Fruit fly (Drosophila melanogaster): ENCODE results near the gene CG34247.

Gene CG34247

DNA sequence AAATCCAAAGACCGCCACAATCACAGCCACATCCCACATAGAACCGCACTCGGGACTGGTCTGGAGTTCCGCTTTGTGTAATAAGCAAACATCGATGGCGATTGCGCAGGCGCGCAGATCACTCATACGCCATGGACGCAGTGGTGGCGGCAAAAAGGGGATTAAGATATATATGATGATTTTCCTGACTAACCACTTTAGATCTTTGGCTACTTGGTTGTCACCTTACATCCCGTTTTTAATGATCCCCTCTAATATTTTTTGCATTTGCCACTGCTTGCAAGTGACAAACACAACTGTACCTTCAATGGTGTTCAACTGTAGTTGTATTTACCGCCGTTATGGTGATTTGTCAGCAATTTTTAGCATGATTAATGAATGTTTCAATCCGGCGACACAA lies 48.6 kb upstream of the CG34247 start (continued):
- TF ChIP-seq amos (GFP tag; IDR thresholded peaks at IDR 0.05; ENCODE audit: partially characterized antibody) (no peak), lab (GFP tag; optimal IDR thresholded peaks at IDR 0.05) (peak; percentile 72), Hr78 (GFP tag; optimal IDR thresholded peaks at IDR 0.05) (no peak), CG7372 (GFP tag; IDR thresholded peaks at IDR 0.05) (0 out of 2 replicates have a peak, but pooled peaks have one; percentile 11), gem (tag; optimal IDR thresholded peaks at IDR 0.05) (peak; percentile 35), Rfx (GFP tag; IDR thresholded peaks at IDR 0.05) (peak; percentile 71), her (GFP tag; optimal IDR thresholded peaks at IDR 0.05) (peak; percentile 40), sob (GFP tag; IDR thresholded peaks at IDR 0.05) (peak; percentile 46; the same call in 1 of the 2 replicates), zfh2 (GFP tag; optimal IDR thresholded peaks at IDR 0.05) (peak; percentile 76), CG12769 (tag; optimal IDR thresholded peaks at IDR 0.05) (peak; percentile 54), cwo (GFP tag; optimal IDR thresholded peaks at IDR 0.05) (peak; percentile 9), h (optimal IDR thresholded peaks at IDR 0.05) (no peak), CG14014 (GFP tag; IDR thresholded peaks at IDR 0.05) (peak; percentile 37; the same call in 1 of the 2 replicates), mam (GFP tag; optimal IDR thresholded peaks at IDR 0.05) (peak; percentile 32), HLH3B (GFP tag; IDR thresholded peaks at IDR 0.05) (peak; percentile 25; the same call in 1 of the 2 replicates), CG8290 (GFP tag; optimal IDR thresholded peaks at IDR 0.05) (no peak), CG8290 (tag; optimal IDR thresholded peaks at IDR 0.05) (peak in 1 of 2 experiments; percentile 69), CG18599 (GFP tag; optimal IDR thresholded peaks at IDR 0.05) (peak; percentile 42), Atf3 (GFP tag; optimal IDR thresholded peaks at IDR 0.05) (no peak), lilli (GFP tag; optimal IDR thresholded peaks at IDR 0.05) (peak; percentile 43), CG7786 (GFP tag; optimal IDR thresholded peaks at IDR 0.05) (no peak), Drgx (GFP tag; IDR thresholded peaks at IDR 0.05) (peak; percentile 86), CG17361 (GFP tag; IDR thresholded peaks at IDR 0.05) (no peak), row (GFP tag; IDR thresholded peaks at IDR 0.05) (peak; percentile 40; the same call in 1 of the 3 replicates), CG4854 (GFP tag; optimal IDR thresholded peaks at IDR 0.05) (no peak), stwl (tag; optimal IDR thresholded peaks at IDR 0.05) (no peak), CG32532 (GFP tag; IDR thresholded peaks at IDR 0.05) (0 out of 2 replicates have a peak, but pooled peaks have one; percentile 6), Dbx (GFP tag; IDR thresholded peaks at IDR 0.05) (peak; percentile 64), nerfin-1 (tag; optimal IDR thresholded peaks at IDR 0.05) (no peak), Ptx1 (GFP tag; IDR thresholded peaks at IDR 0.05) (0 out of 2 replicates have a peak, but pooled peaks have one; percentile 13), CG16815 (GFP tag; optimal IDR thresholded peaks at IDR 0.05) (peak; percentile 14), Med (GFP tag) (peak; percentile 86), chinmo (GFP tag; IDR thresholded peaks at IDR 0.05; ENCODE audit: partially characterized antibody) (0 out of 4 replicates have a peak, but pooled peaks have one; percentile 24), Meics (GFP tag; optimal IDR thresholded peaks at IDR 0.05) (peak; percentile 30), dysf (GFP tag; IDR thresholded peaks at IDR 0.05) (0 out of 3 replicates have a peak, but pooled peaks have one; percentile 14), CG1647 (GFP tag; optimal IDR thresholded peaks at IDR 0.05) (no peak), H2.0 (GFP tag; IDR thresholded peaks at IDR 0.05) (peak; percentile 49; the same call in 1 of the 2 replicates), unpg (GFP tag; optimal IDR thresholded peaks at IDR 0.05) (peak; percentile 20), CG15269 (tag; optimal IDR thresholded peaks at IDR 0.05) (peak; percentile 10), ara (GFP tag; IDR thresholded peaks at IDR 0.05) (0 out of 2 replicates have a peak, but pooled peaks have one; percentile 14), jigr1 (GFP tag; IDR thresholded peaks at IDR 0.05) (no peak), schlank (tag; optimal IDR thresholded peaks at IDR 0.05) (peak; percentile 67), Antp (GFP tag; optimal IDR thresholded peaks at IDR 0.05) (peak; percentile 5), Fer3 (tag; optimal IDR thresholded peaks at IDR 0.05) (peak; percentile 2), sisA (GFP tag; IDR thresholded peaks at IDR 0.05) (peak; percentile 21; the same call in 1 of the 2 replicates), CG14710 (tag; optimal IDR thresholded peaks at IDR 0.05) (no peak), slou (GFP tag; optimal IDR thresholded peaks at IDR 0.05) (no peak), Chrac-16 (GFP tag; optimal IDR thresholded peaks at IDR 0.05) (no peak), gfzf (GFP tag; optimal IDR thresholded peaks at IDR 0.05) (no peak), nmo (GFP tag; optimal IDR thresholded peaks at IDR 0.05) (no peak), chif (GFP tag; optimal IDR thresholded peaks at IDR 0.05) (peak in 1 of 2 experiments; percentile 10)
